Worm (Caenorhabditis elegans) whole organism, L1 larva: Measurements from ENCODE around the gene F10E7.6.

Source experiments
- alr-1 ChIP-seq: fragments of 200-800 bp; sonication (Bioruptor generic); optimal IDR thresholded peaks from 2 replicates; lab custom pipeline; 2018; ENCODE audit warnings: borderline replicate concordance, mild to moderate bottlenecking, missing genetic modification characterization, missing compliant biosample characterization
- blmp-1 ChIP-seq: fragments of 150-350 bp; optimal IDR thresholded peaks from 2 replicates; lab custom pipeline; 2014; ENCODE audit warnings: missing biosample characterization, missing genetic modification characterization
- ceh-63 ChIP-seq: fragments of 200-800 bp; sonication (Bioruptor generic); optimal IDR thresholded peaks from 2 replicates; lab custom pipeline; 2018; ENCODE audit warnings: mild to moderate bottlenecking, missing genetic modification characterization, missing compliant biosample characterization
- ceh-8 ChIP-seq: fragments of 200-800 bp; sonication (Bioruptor generic); optimal IDR thresholded peaks from 2 replicates; lab custom pipeline; 2018; ENCODE audit warnings: mild to moderate bottlenecking, missing genetic modification characterization, moderate library complexity, missing compliant biosample characterization
- efl-1 ChIP-seq, 4 experiments: fragments of 150-350 bp; optimal IDR thresholded peaks in 3 of 4; peaks in 1 of 4; 1 replicate in 1 of 4; 2 replicates in 3 of 4; lab custom pipeline; 2014; ENCODE audit warnings: missing biosample characterization in 2 of 4, missing genetic modification characterization in 2 of 4, missing genetic modification reagents in 2 of 4
- egl-13 ChIP-seq: sonication (generic microtip); optimal IDR thresholded peaks from 2 replicates; lab custom pipeline; 2016; ENCODE audit warnings: missing genotype, missing genetic modification reagents, missing genetic modification characterization, missing compliant biosample characterization
- elt-2 ChIP-seq: sonication (generic microtip); optimal IDR thresholded peaks from 2 replicates; lab custom pipeline; 2016; ENCODE audit warnings: missing genetic modification characterization, mild to moderate bottlenecking, inconsistent platforms, missing compliant biosample characterization, missing genetic modification reagents
- fkh-10 ChIP-seq: sonication (generic microtip); optimal IDR thresholded peaks from 2 replicates; lab custom pipeline; 2017; ENCODE audit warnings: missing biosample characterization, missing genetic modification reagents, missing genetic modification characterization
- hpl-2 ChIP-seq: fragments of 150-350 bp; optimal IDR thresholded peaks from 2 replicates; lab custom pipeline; 2014; ENCODE audit warnings: missing biosample characterization, missing genetic modification reagents, missing genetic modification characterization
- lir-3 ChIP-seq: sonication (generic microtip); optimal IDR thresholded peaks from 2 replicates; lab custom pipeline; 2016; ENCODE audit warnings: mild to moderate bottlenecking, missing genetic modification characterization, moderate library complexity, missing compliant biosample characterization; ENCODE audit not compliant: poor library complexity
- mdl-1 ChIP-seq, 2 experiments: fragments of 150-350 bp; optimal IDR thresholded peaks; 2 replicates each; lab custom pipeline; 2014 to 2017; ENCODE audit warnings: missing biosample characterization in 2 of 2, missing genetic modification characterization in 2 of 2, inconsistent platforms in 1 of 2
- mef-2 ChIP-seq: fragments of 150-350 bp; optimal IDR thresholded peaks from 2 replicates; lab custom pipeline; 2014; ENCODE audit warnings: missing biosample characterization, missing genetic modification characterization
- nhr-71 ChIP-seq: sonication (generic microtip); optimal IDR thresholded peaks from 2 replicates; lab custom pipeline; 2016; ENCODE audit warnings: mild to moderate bottlenecking, missing genetic modification characterization, moderate library complexity, missing compliant biosample characterization
- nhr-76 ChIP-seq: sonication (generic microtip); optimal IDR thresholded peaks from 2 replicates; lab custom pipeline; 2017; ENCODE audit warnings: missing biosample characterization, missing genetic modification characterization
- nhr-85 ChIP-seq: sonication (generic microtip); peaks from one replicate; lab custom pipeline; 2016; ENCODE audit warnings: missing genetic modification characterization, inconsistent platforms, missing compliant biosample characterization
- nhr-90 ChIP-seq: sonication (generic microtip); optimal IDR thresholded peaks from 2 replicates; lab custom pipeline; 2016; ENCODE audit warnings: mild to moderate bottlenecking, missing genetic modification characterization, missing compliant biosample characterization; ENCODE audit not compliant: poor library complexity
- pax-3 ChIP-seq: fragments of 200-800 bp; sonication (Bioruptor generic); optimal IDR thresholded peaks from 2 replicates; lab custom pipeline; 2018; ENCODE audit warnings: mild to moderate bottlenecking, missing genetic modification characterization, moderate library complexity, missing compliant biosample characterization
- pqm-1 ChIP-seq: sonication (generic microtip); optimal IDR thresholded peaks from 3 replicates; lab custom pipeline; 2017; ENCODE audit warnings: missing biosample characterization, missing genetic modification characterization
- snu-23 ChIP-seq: sonication (generic microtip); optimal IDR thresholded peaks from 2 replicates; lab custom pipeline; 2016; ENCODE audit warnings: missing genetic modification characterization, missing compliant biosample characterization
- sox-4 ChIP-seq: sonication (generic microtip); optimal IDR thresholded peaks from 2 replicates; lab custom pipeline; 2016; ENCODE audit warnings: missing genetic modification characterization, missing compliant biosample characterization
- sup-37 ChIP-seq: fragments of 200-800 bp; sonication (Bioruptor generic); optimal IDR thresholded peaks from 2 replicates; lab custom pipeline; 2018; ENCODE audit warnings: mild to moderate bottlenecking, missing genetic modification characterization, missing compliant biosample characterization
- tlp-1 ChIP-seq: fragments of 150-350 bp; optimal IDR thresholded peaks from 2 replicates; lab custom pipeline; 2014; ENCODE audit warnings: missing biosample characterization, missing genetic modification characterization
- unc-86 ChIP-seq: sonication (generic microtip); optimal IDR thresholded peaks from 2 replicates; lab custom pipeline; 2016; ENCODE audit warnings: missing genetic modification characterization, missing compliant biosample characterization
- xbp-1 ChIP-seq: sonication (generic microtip); optimal IDR thresholded peaks from 2 replicates; lab custom pipeline; 2016; ENCODE audit warnings: missing genetic modification characterization, missing compliant biosample characterization
- ztf-4 ChIP-seq: fragments of 150-350 bp; optimal IDR thresholded peaks from 2 replicates; lab custom pipeline; 2014; ENCODE audit warnings: missing biosample characterization, missing genetic modification characterization

F10E7.6 gene

ce11 chrII:7093339-7093821, 19.5 kb upstream of the F10E7.6 start, which contains the start of gene T02G5.3:
TSS of gene T02G5.3 (plus strand) at chrII:7093389.
- TF ChIP-seq mdl-1 (tag; optimal IDR thresholded peaks at IDR 0.05; lab: Kevin White, UChicago) = no peak
- TF ChIP-seq sup-37 (GFP tag; lab: Kevin White, UChicago) = no peak
- TF ChIP-seq nhr-85 (tag; lab: Kevin White, UChicago) = peak; percentile 60

- TF ChIP-seq efl-1 (optimal IDR thresholded peaks at IDR 0.05; lab: Kevin White, UChicago) = no peak
- TF ChIP-seq efl-1 (GFP tag; optimal IDR thresholded peaks at IDR 0.05 in 1 of 2; lab: Kevin White, UChicago) = peak in 1 of 2 experiments; percentile 67
- no peak for TF ChIP-seq xbp-1 (tag; lab: Kevin White, UChicago)
Measured at ce11 chrII:7095970-7096369, 16.9 kb upstream of the F10E7.6 start.

- TF ChIP-seq alr-1 (tag; lab: Kevin White, UChicago) (no peak), ceh-63 (GFP tag; lab: Kevin White, UChicago) (no peak), mef-2 (tag; lab: Kevin White, UChicago) (no peak), hpl-2 (no peak), tlp-1 (no peak), ztf-4 (tag; lab: Kevin White, UChicago) (no peak), lir-3 (no peak), snu-23 (GFP tag; lab: Kevin White, UChicago) (no peak)
Measured at ce11 chrII:7098578-7098977, 14.3 kb upstream of the F10E7.6 start, which contains the start of gene mct-5. TSS of gene mct-5 (minus strand) at chrII:7098593.

- no peak for TF ChIP-seq egl-13 (tag; lab: Kevin White, UChicago)
- TF ChIP-seq nhr-90 = peak; percentile 0
- TF ChIP-seq nhr-71 (tag; lab: Kevin White, UChicago) = peak; percentile 22
- TF ChIP-seq, all 84 proteins: peak for 2
Measured at ce11 chrII:7099231-7099630, 13.6 kb upstream of the F10E7.6 start.

ce11 chrII:7100838-7101237, 12.0 kb upstream of the F10E7.6 start, which contains the start of gene mmaa-1:
TSS of gene mmaa-1 (minus strand) at chrII:7101165.
- TF ChIP-seq nhr-71 (tag; lab: Kevin White, UChicago) (peak; percentile 10), unc-86 (tag; lab: Kevin White, UChicago) (no peak), nhr-76 (tag; lab: Kevin White, UChicago) (no peak)
- TF ChIP-seq, all 84 proteins: peak for 1

- no peak for TF ChIP-seq fkh-10 (GFP tag; lab: Kevin White, UChicago)
- TF ChIP-seq ceh-8 (GFP tag; lab: Kevin White, UChicago) = no peak
- TF ChIP-seq blmp-1 (tag; lab: Kevin White, UChicago) = peak; percentile 17
- no peak for TF ChIP-seq sox-4 (tag; lab: Kevin White, UChicago)
- TF ChIP-seq snu-23 (GFP tag; lab: Kevin White, UChicago) = peak; percentile 22
- peak; percentile 21 for TF ChIP-seq nhr-71 (tag; lab: Kevin White, UChicago)
- no peak for TF ChIP-seq ceh-63 (GFP tag; lab: Kevin White, UChicago)
- TF ChIP-seq pax-3 (tag; lab: Kevin White, UChicago) = no peak
Measured at ce11 chrII:7102288-7102687, 10.6 kb upstream of the F10E7.6 start.

ce11 chrII:7103111-7103510, 9.8 kb upstream of the F10E7.6 start:
- TF ChIP-seq elt-2 (tag; lab: Kevin White, UChicago) (no peak), pqm-1 (tag; lab: Kevin White, UChicago) (no peak)
